Fruit fly (Drosophila melanogaster): ENCODE results near the gene CG10565.

The CG10565 gene

DNA sequence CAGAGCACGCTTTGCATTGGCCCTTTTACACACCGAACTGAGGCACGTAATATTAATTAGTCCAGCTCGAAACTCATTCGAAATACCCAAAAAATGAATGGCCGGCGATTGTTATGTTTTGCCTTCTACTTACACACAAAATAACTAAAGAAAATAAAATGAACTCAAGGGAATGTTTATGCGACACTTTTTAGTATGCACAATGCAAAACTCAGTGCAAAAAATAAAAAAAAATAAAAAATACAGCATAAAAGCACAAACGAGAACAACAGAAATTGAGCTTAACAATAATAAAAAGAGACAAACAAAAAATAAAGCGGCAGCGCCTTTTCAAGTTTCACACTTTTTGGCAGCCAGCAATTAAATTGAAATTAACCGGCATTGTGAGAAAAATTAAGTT, 38.8 kb downstream of the CG10565 start:
- TF ChIP-seq rgr (GFP tag; optimal IDR thresholded peaks at IDR 0.05) (no peak), Jra (GFP tag; optimal IDR thresholded peaks at IDR 0.05) (no peak), foxo (GFP tag; optimal IDR thresholded peaks at IDR 0.05) (no peak), N (GFP tag; optimal IDR thresholded peaks at IDR 0.05) (no peak), CG32264 (GFP tag; optimal IDR thresholded peaks at IDR 0.05) (no peak), ey (GFP tag; optimal IDR thresholded peaks at IDR 0.05) (no peak), Myc (optimal IDR thresholded peaks at IDR 0.05) (no peak), woc (GFP tag; optimal IDR thresholded peaks at IDR 0.05) (no peak), CrebA (GFP tag; optimal IDR thresholded peaks at IDR 0.05; ENCODE audit: borderline replicate concordance) (no peak), brk (GFP tag; optimal IDR thresholded peaks at IDR 0.05) (no peak), Sp1 (GFP tag; optimal IDR thresholded peaks at IDR 0.05) (no peak), Vsx2 (GFP tag; optimal IDR thresholded peaks at IDR 0.05; ENCODE audit: partially characterized antibody) (no peak), psq (GFP tag; optimal IDR thresholded peaks at IDR 0.05) (no peak)

DNA sequence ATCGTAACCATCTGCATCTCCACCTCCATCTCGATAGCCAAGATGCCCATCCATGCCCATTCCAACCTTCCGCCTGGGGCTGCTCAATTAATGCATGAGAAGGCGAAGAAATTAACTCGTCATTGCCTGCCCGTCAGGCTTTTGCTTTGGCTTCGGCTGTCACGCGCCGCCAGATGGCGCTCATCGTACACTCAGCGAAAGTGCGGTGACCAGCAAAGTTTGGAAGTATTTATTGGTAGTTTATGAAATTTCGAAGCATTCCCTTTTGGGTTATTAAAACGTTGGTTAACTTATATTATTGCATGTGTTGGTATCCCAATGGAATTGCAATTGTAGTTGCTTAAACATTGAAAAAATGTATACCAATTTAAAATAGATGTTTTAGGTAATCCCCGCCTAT, 45.9 kb downstream of the CG10565 start:
- TF ChIP-seq sv (GFP tag; optimal IDR thresholded peaks at IDR 0.05) (no peak), ey (GFP tag; optimal IDR thresholded peaks at IDR 0.05) (no peak), brk (GFP tag; optimal IDR thresholded peaks at IDR 0.05) (no peak), dl (GFP tag; optimal IDR thresholded peaks at IDR 0.05; ENCODE audit: insufficient read depth in 1 of 2, partially characterized antibody in 2 of 2) (no peak), Dif (GFP tag; optimal IDR thresholded peaks at IDR 0.05; ENCODE audit: partially characterized antibody) (no peak), CG32264 (GFP tag; optimal IDR thresholded peaks at IDR 0.05) (no peak), CrebA (GFP tag; optimal IDR thresholded peaks at IDR 0.05; ENCODE audit: borderline replicate concordance) (no peak), Dfd (GFP tag; optimal IDR thresholded peaks at IDR 0.05) (no peak), lola (GFP tag; optimal IDR thresholded peaks at IDR 0.05) (no peak), usp (GFP tag; optimal IDR thresholded peaks at IDR 0.05) (no peak)

DNA sequence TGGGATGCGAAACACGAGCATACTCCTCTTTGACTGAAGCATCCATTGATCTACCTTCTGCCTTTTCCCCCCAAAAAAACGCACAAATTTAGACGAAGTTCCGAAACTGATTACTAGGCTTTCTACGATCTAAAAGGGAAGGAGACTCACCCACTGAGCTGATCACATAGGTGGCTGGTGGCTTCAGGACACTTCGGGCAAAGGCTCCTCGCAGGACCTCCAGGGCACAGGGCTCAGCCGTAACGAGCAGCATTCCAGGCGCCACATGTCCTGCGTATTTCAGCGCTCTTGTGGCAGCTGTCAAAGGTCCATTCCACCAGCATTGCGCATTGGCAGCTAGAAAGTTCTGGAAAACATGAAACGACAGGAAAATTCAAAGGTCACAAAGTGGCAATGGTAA, 47.3 kb downstream of the CG10565 start, which contains the start of gene CG33285:
Gene CG33285 (minus strand): TSS at position 101 of the 400 bp plus-strand sequence.
- TF ChIP-seq psq (GFP tag; optimal IDR thresholded peaks at IDR 0.05), result no peak
- TF ChIP-seq jim (GFP tag; optimal IDR thresholded peaks at IDR 0.05), result no peak
